Worm (Caenorhabditis elegans) whole organism, young adult: Measurements from ENCODE around the gene C17H11.5.

ENCODE experiments used
- B0019.2 ChIP-seq: fragments of 200-800 bp; sonication (Bioruptor generic); conservative IDR thresholded peaks from 2 replicates; pipeline ENCODE4 v1.3.6; 2022; ENCODE audit warnings: missing genetic modification reagents, missing genetic modification characterization, missing compliant biosample characterization
- B0035.1 ChIP-seq: sonication (generic microtip); optimal IDR thresholded peaks from 2 replicates; lab custom pipeline; 2016; ENCODE audit warnings: missing genetic modification characterization, mild to moderate bottlenecking, missing compliant biosample characterization, missing genotype, missing genetic modification reagents
- B0261.1 ChIP-seq: sonication (generic microtip); optimal IDR thresholded peaks from 2 replicates; lab custom pipeline; 2016; ENCODE audit warnings: mild to moderate bottlenecking, missing genetic modification characterization, moderate library complexity, missing compliant biosample characterization
- F33H1.4 ChIP-seq: fragments of 200-800 bp; sonication (Bioruptor generic); IDR thresholded peaks from 2 replicates; pipeline ENCODE4 v1.3.6; 2022; ENCODE audit warnings: missing genetic modification reagents, missing genetic modification characterization, missing compliant biosample characterization
- F49E8.2 ChIP-seq: sonication (generic microtip); optimal IDR thresholded peaks from 3 replicates; lab custom pipeline; 2017; ENCODE audit warnings: missing genetic modification characterization, mild to moderate bottlenecking, missing compliant biosample characterization, antibody characterized with exemption, moderate library complexity; ENCODE audit not compliant: insufficient read depth
- K12H6.12 ChIP-seq: fragments of 200-800 bp; sonication (Bioruptor generic); optimal IDR thresholded peaks from 2 replicates; lab custom pipeline; 2018; ENCODE audit warnings: mild to moderate bottlenecking, missing genetic modification characterization, missing compliant biosample characterization
- T26A5.8 ChIP-seq: sonication (generic microtip); optimal IDR thresholded peaks from 2 replicates; lab custom pipeline; 2016; ENCODE audit warnings: missing genetic modification characterization, missing compliant biosample characterization
- Y56A3A.18 ChIP-seq: fragments of 200-800 bp; sonication (Bioruptor generic); IDR thresholded peaks from 2 replicates; pipeline ENCODE4 v1.3.6; 2022; ENCODE audit warnings: missing genetic modification reagents, missing genetic modification characterization, missing compliant biosample characterization
- Y79H2A.3 ChIP-seq: fragments of 200-800 bp; sonication (Bioruptor generic); conservative IDR thresholded peaks from 2 replicates; pipeline ENCODE4 v1.3.6; 2022; ENCODE audit warnings: missing genetic modification reagents, missing genetic modification characterization, missing compliant biosample characterization
- Y95B8A.8 ChIP-seq: fragments of 200-800 bp; sonication (Bioruptor generic); IDR thresholded peaks from 2 replicates; pipeline ENCODE4 v1.3.6; 2022; ENCODE audit warnings: missing genetic modification reagents, missing genetic modification characterization, missing compliant biosample characterization
- ama-1 ChIP-seq, 3 experiments: fragments of 150-350 bp in 1 of 3; sonication (generic microtip) in 2 of 3; optimal IDR thresholded peaks; 2 replicates each; lab custom pipeline; 2014 to 2018; ENCODE audit warnings: missing biosample characterization in 2 of 3, missing genetic modification characterization in 2 of 3, missing genetic modification reagents in 2 of 3
- aptf-3 ChIP-seq: fragments of 200-800 bp; sonication (Bioruptor generic); IDR thresholded peaks from 2 replicates; pipeline ENCODE4 v1.3.6; 2022; ENCODE audit warnings: missing genetic modification characterization, missing compliant biosample characterization
- athp-1 ChIP-seq: sonication (generic microtip); optimal IDR thresholded peaks from 2 replicates; lab custom pipeline; 2017; ENCODE audit warnings: mild to moderate bottlenecking, missing genetic modification characterization, missing compliant biosample characterization
- attf-3 ChIP-seq: fragments of 200-800 bp; sonication (Bioruptor generic); conservative IDR thresholded peaks from 2 replicates; pipeline ENCODE4 v1.3.6; 2022; ENCODE audit warnings: missing genetic modification reagents, missing genetic modification characterization, missing compliant biosample characterization
- attf-5 ChIP-seq: fragments of 200-800 bp; sonication (Bioruptor generic); optimal IDR thresholded peaks from 2 replicates; lab custom pipeline; 2018; ENCODE audit warnings: mild to moderate bottlenecking, missing genetic modification characterization, missing compliant biosample characterization
- ceh-79 ChIP-seq: sonication (generic microtip); optimal IDR thresholded peaks from 2 replicates; lab custom pipeline; 2017; ENCODE audit warnings: mild to moderate bottlenecking, missing genetic modification characterization, missing compliant biosample characterization
- ceh-91 ChIP-seq: fragments of 200-800 bp; sonication (Bioruptor generic); IDR thresholded peaks from 2 replicates; pipeline ENCODE4 v1.3.6; 2022; ENCODE audit warnings: missing genetic modification reagents, missing genetic modification characterization, missing compliant biosample characterization
- efl-1 ChIP-seq: fragments of 150-350 bp; optimal IDR thresholded peaks from 2 replicates; lab custom pipeline; 2014; ENCODE audit warnings: missing biosample characterization, missing genetic modification reagents, missing genetic modification characterization
- ets-4 ChIP-seq: fragments of 200-800 bp; sonication (Bioruptor generic); optimal IDR thresholded peaks from 2 replicates; lab custom pipeline; 2018; ENCODE audit warnings: mild to moderate bottlenecking, missing genetic modification characterization, missing compliant biosample characterization
- fkh-3 ChIP-seq: sonication (generic microtip); optimal IDR thresholded peaks from 2 replicates; lab custom pipeline; 2016; ENCODE audit warnings: mild to moderate bottlenecking, missing genetic modification characterization, missing compliant biosample characterization
- gei-17 ChIP-seq: fragments of 200-800 bp; sonication (Bioruptor generic); optimal IDR thresholded peaks from 2 replicates; lab custom pipeline; 2018; ENCODE audit warnings: mild to moderate bottlenecking, missing genetic modification characterization, missing compliant biosample characterization
- him-1 ChIP-seq: sonication (generic microtip); optimal IDR thresholded peaks from 2 replicates; lab custom pipeline; 2016; ENCODE audit warnings: missing genotype, missing genetic modification reagents, missing genetic modification characterization, missing compliant biosample characterization
- hrde-1 ChIP-seq: sonication (generic microtip); optimal IDR thresholded peaks from 2 replicates; lab custom pipeline; 2016; ENCODE audit warnings: missing genetic modification characterization, mild to moderate bottlenecking, missing compliant biosample characterization, moderate library complexity, missing genotype, missing genetic modification reagents, borderline replicate concordance
- let-607 ChIP-seq, 2 experiments: fragments of 200-800 bp in 1 of 2; sonication (Bioruptor generic) in 1 of 2; sonication (generic microtip) in 1 of 2; optimal IDR thresholded peaks; 2 replicates each; lab custom pipeline; 2016 to 2018; ENCODE audit warnings: mild to moderate bottlenecking in 2 of 2, missing compliant biosample characterization in 2 of 2, missing genetic modification characterization in 2 of 2, moderate library complexity in 2 of 2, missing genotype in 1 of 2
- lin-35 ChIP-seq, 3 experiments: fragments of 150-350 bp in 2 of 3; sonication (generic microtip) in 1 of 3; optimal IDR thresholded peaks; 2 replicates each; lab custom pipeline; 2014 to 2018; ENCODE audit warnings: missing biosample characterization in 3 of 3, missing genetic modification characterization in 3 of 3, missing genetic modification reagents in 3 of 3
- lsl-1 ChIP-seq: fragments of 200-800 bp; sonication (Bioruptor generic); optimal IDR thresholded peaks from 2 replicates; lab custom pipeline; 2018; ENCODE audit warnings: mild to moderate bottlenecking, missing genetic modification characterization, moderate library complexity, missing compliant biosample characterization
- madf-10 ChIP-seq: sonication (generic microtip); optimal IDR thresholded peaks from 2 replicates; lab custom pipeline; 2016; ENCODE audit warnings: mild to moderate bottlenecking, missing genetic modification characterization, missing compliant biosample characterization
- madf-8 ChIP-seq: fragments of 200-800 bp; sonication (Bioruptor generic); conservative IDR thresholded peaks from 2 replicates; pipeline ENCODE4 v1.3.6; 2022; ENCODE audit warnings: missing genetic modification reagents, missing genetic modification characterization, missing compliant biosample characterization
- mel-28 ChIP-seq: sonication (generic microtip); optimal IDR thresholded peaks from 2 replicates; lab custom pipeline; 2016; ENCODE audit warnings: borderline replicate concordance, mild to moderate bottlenecking, missing genetic modification characterization, missing compliant biosample characterization
- mes-4 ChIP-seq: sonication (generic microtip); optimal IDR thresholded peaks from 2 replicates; lab custom pipeline; 2016; ENCODE audit warnings: missing genotype, missing genetic modification characterization, missing compliant biosample characterization
- mxl-1 ChIP-seq: sonication (generic microtip); optimal IDR thresholded peaks from 2 replicates; lab custom pipeline; 2016; ENCODE audit warnings: missing genetic modification characterization, missing compliant biosample characterization
- nfya-1 ChIP-seq: sonication (generic microtip); optimal IDR thresholded peaks from 2 replicates; lab custom pipeline; 2017; ENCODE audit warnings: antibody characterized with exemption, missing compliant biosample characterization, missing genetic modification characterization, borderline replicate concordance; ENCODE audit not compliant: insufficient read depth
- nfyb-1 ChIP-seq: fragments of 200-800 bp; sonication (Bioruptor generic); IDR thresholded peaks from 2 replicates; pipeline ENCODE4 v1.3.6; 2022; ENCODE audit warnings: missing genetic modification reagents, missing genetic modification characterization, missing compliant biosample characterization
- nhr-179 ChIP-seq: sonication (generic microtip); optimal IDR thresholded peaks from 2 replicates; lab custom pipeline; 2016; ENCODE audit warnings: mild to moderate bottlenecking, missing genetic modification characterization, missing compliant biosample characterization
- pbrm-1 ChIP-seq: fragments of 200-800 bp; sonication (Bioruptor generic); IDR thresholded peaks from 2 replicates; pipeline ENCODE4 v1.3.6; 2022; ENCODE audit warnings: missing genetic modification reagents, missing genetic modification characterization, missing compliant biosample characterization
- pha-4 ChIP-seq: fragments of 150-350 bp; sonication (generic microtip); optimal IDR thresholded peaks from 2 replicates; lab custom pipeline; 2014; ENCODE audit warnings: missing biosample characterization, missing genetic modification reagents, missing genetic modification characterization
- rcor-1 ChIP-seq: fragments of 200-800 bp; sonication (Bioruptor generic); IDR thresholded peaks from 2 replicates; pipeline ENCODE4 v1.3.6; 2022; ENCODE audit warnings: missing genetic modification reagents, missing genetic modification characterization, missing compliant biosample characterization
- sea-2 ChIP-seq: fragments of 200-800 bp; sonication (Bioruptor generic); IDR thresholded peaks from 2 replicates; pipeline ENCODE4 v1.3.6; 2022; ENCODE audit warnings: missing genetic modification characterization, missing compliant biosample characterization
- snpc-1.1 ChIP-seq: sonication (generic microtip); optimal IDR thresholded peaks from 2 replicates; lab custom pipeline; 2017; ENCODE audit warnings: missing genetic modification characterization, mild to moderate bottlenecking, missing compliant biosample characterization, antibody characterized with exemption, moderate library complexity, missing genotype, missing genetic modification reagents; ENCODE audit not compliant: insufficient read depth
- snpc-1.3 ChIP-seq: sonication (generic microtip); optimal IDR thresholded peaks from 2 replicates; lab custom pipeline; 2017; ENCODE audit warnings: missing genetic modification characterization, mild to moderate bottlenecking, missing compliant biosample characterization, antibody characterized with exemption, moderate library complexity, missing genotype, missing genetic modification reagents; ENCODE audit not compliant: insufficient read depth
- snpc-3.4 ChIP-seq: sonication (generic microtip); optimal IDR thresholded peaks from 2 replicates; lab custom pipeline; 2017; ENCODE audit warnings: missing genetic modification characterization, mild to moderate bottlenecking, missing compliant biosample characterization, antibody characterized with exemption, moderate library complexity, missing genotype, missing genetic modification reagents
- snpc-4 ChIP-seq, 5 experiments: fragments of 150-350 bp in 1 of 5; sonication (generic microtip) in 4 of 5; optimal IDR thresholded peaks; 2 replicates each; lab custom pipeline; 2014 to 2018; ENCODE audit warnings: missing genetic modification characterization in 5 of 5, missing biosample characterization in 3 of 5, antibody characterized with exemption in 2 of 5, mild to moderate bottlenecking in 2 of 5, missing compliant biosample characterization in 2 of 5, missing genotype in 2 of 5, moderate library complexity in 2 of 5, missing genetic modification reagents in 1 of 5
- unc-62 ChIP-seq: fragments of 150-350 bp; optimal IDR thresholded peaks from 2 replicates; lab custom pipeline; 2014; ENCODE audit warnings: missing biosample characterization, missing genetic modification reagents, missing genetic modification characterization
- xnd-1 ChIP-seq: sonication (generic microtip); optimal IDR thresholded peaks from 2 replicates; lab custom pipeline; 2016; ENCODE audit warnings: missing genotype, missing genetic modification reagents, missing genetic modification characterization, missing compliant biosample characterization
- ztf-25 ChIP-seq: fragments of 200-800 bp; sonication (Bioruptor generic); IDR thresholded peaks from 2 replicates; pipeline ENCODE4 v1.3.6; 2022; ENCODE audit warnings: missing genetic modification reagents, missing genetic modification characterization, missing compliant biosample characterization
- ztf-26 ChIP-seq: sonication (generic microtip); optimal IDR thresholded peaks from 2 replicates; lab custom pipeline; 2017; ENCODE audit warnings: missing genetic modification characterization, missing compliant biosample characterization

C17H11.5 gene

ce11 chrX:8156502-8156901, 28.4 kb downstream of the C17H11.5 start (continued):
- TF ChIP-seq let-607 (tag; optimal IDR thresholded peaks at IDR 0.05; lab: Kevin White, UChicago): no peak
- no peak for TF ChIP-seq xnd-1 (tag; lab: Kevin White, UChicago)
- no peak for TF ChIP-seq fkh-3 (tag; lab: Kevin White, UChicago)
- no peak for TF ChIP-seq K12H6.12 (tag; lab: Kevin White, UChicago)
- no peak for TF ChIP-seq athp-1 (tag; lab: Kevin White, UChicago)
- TF ChIP-seq F33H1.4 (GFP tag; lab: Robert Waterston, UW): no peak
- TF ChIP-seq pbrm-1: peak; percentile 85
- TF ChIP-seq efl-1: no peak
- no peak for TF ChIP-seq mes-4 (tag; lab: Kevin White, UChicago)
- no peak for TF ChIP-seq madf-10
- TF ChIP-seq gei-17 (GFP tag; lab: Kevin White, UChicago): no peak
- no peak for TF ChIP-seq lsl-1
- TF ChIP-seq sea-2 (GFP tag; lab: Robert Waterston, UW): no peak
- no peak for TF ChIP-seq T26A5.8 (tag; lab: Kevin White, UChicago)
- 0 out of 2 replicates have a peak, but pooled peaks have one; percentile 18 for TF ChIP-seq attf-3
- peak; percentile 75; the same call in 1 of the 2 replicates for TF ChIP-seq Y56A3A.18 (GFP tag; lab: Robert Waterston, UW)
- no peak for TF ChIP-seq snpc-1.3 (tag; lab: Kevin White, UChicago)
- no peak for TF ChIP-seq attf-5 (GFP tag; lab: Kevin White, UChicago)
- TF ChIP-seq B0019.2 (GFP tag; lab: Robert Waterston, UW): no peak
- no peak for TF ChIP-seq B0035.1 (tag; lab: Kevin White, UChicago)
- no peak for TF ChIP-seq mel-28 (tag; lab: Kevin White, UChicago)
- peak; percentile 86 for TF ChIP-seq B0261.1 (tag; lab: Kevin White, UChicago)
- no peak for TF ChIP-seq aptf-3 (GFP tag; lab: Robert Waterston, UW)
- TF ChIP-seq ztf-25: 0 out of 2 replicates have a peak, but pooled peaks have one; percentile 30
- TF ChIP-seq mxl-1: no peak
- no peak for TF ChIP-seq ceh-91 (GFP tag; lab: Robert Waterston, UW)
- TF ChIP-seq nhr-179 (tag; lab: Kevin White, UChicago): no peak
- TF ChIP-seq ceh-79 (tag; lab: Kevin White, UChicago): no peak
- TF ChIP-seq snpc-1.1 (tag; lab: Kevin White, UChicago): peak; percentile 38
- peak; percentile 68 for TF ChIP-seq him-1 (tag; lab: Kevin White, UChicago)
- no peak for TF ChIP-seq pha-4 (tag; lab: Kevin White, UChicago)
- TF ChIP-seq snpc-4 (GFP tag; optimal IDR thresholded peaks at IDR 0.05; lab: Kevin White, UChicago): peak; percentile 67
- peak in 2 of 4 experiments; percentile 35 to 44 for TF ChIP-seq snpc-4 (tag; optimal IDR thresholded peaks at IDR 0.05; lab: Kevin White, UChicago)

ce11 chrX:8155969-8156368, 29.0 kb downstream of the C17H11.5 start:
- TF ChIP-seq fkh-3 (tag; lab: Kevin White, UChicago) (no peak), Y79H2A.3 (GFP tag; lab: Robert Waterston, UW) (no peak), rcor-1 (no peak), ets-4 (no peak), sea-2 (GFP tag; lab: Robert Waterston, UW) (no peak), hrde-1 (tag; lab: Kevin White, UChicago) (no peak), F49E8.2 (tag; lab: Kevin White, UChicago) (no peak), Y95B8A.8 (GFP tag; lab: Robert Waterston, UW) (no peak), lin-35 (GFP tag; optimal IDR thresholded peaks at IDR 0.05; lab: Kevin White, UChicago) (peak in 1 of 3 experiments; percentile 35), snpc-3.4 (tag; lab: Kevin White, UChicago) (peak; percentile 31), pbrm-1 (peak; percentile 7; the same call in 1 of the 2 replicates), unc-62 (GFP tag; lab: Kevin White, UChicago) (no peak), B0035.1 (tag; lab: Kevin White, UChicago) (no peak), madf-8 (GFP tag; lab: Robert Waterston, UW) (no peak), ama-1 (optimal IDR thresholded peaks at IDR 0.05; lab: Kevin White, UChicago) (no peak), ama-1 (GFP tag; optimal IDR thresholded peaks at IDR 0.05; lab: Kevin White, UChicago) (peak in 1 of 2 experiments; percentile 56), nfya-1 (tag; lab: Kevin White, UChicago) (no peak), nfyb-1 (GFP tag; lab: Robert Waterston, UW) (peak; percentile 65), ceh-79 (tag; lab: Kevin White, UChicago) (no peak), ztf-26 (tag; lab: Kevin White, UChicago) (no peak)
